Worm (Caenorhabditis elegans) whole organism, L2 larva: Measurements from ENCODE around the gene K12H6.12.

Source experiments
- C34F6.9 ChIP-seq: fragments of 150-350 bp; optimal IDR thresholded peaks from 2 replicates; lab custom pipeline; 2014; ENCODE audit warnings: missing biosample characterization, missing genetic modification characterization
- F13H6.1 ChIP-seq: sonication (generic microtip); optimal IDR thresholded peaks from 2 replicates; lab custom pipeline; 2016; ENCODE audit warnings: missing genetic modification characterization, missing compliant biosample characterization
- R02D3.7 ChIP-seq: fragments of 150-350 bp; optimal IDR thresholded peaks from 2 replicates; lab custom pipeline; 2014; ENCODE audit warnings: missing biosample characterization, missing genetic modification characterization
- Y55F3AM.14 ChIP-seq: fragments of 200-800 bp; sonication (Bioruptor generic); optimal IDR thresholded peaks from 2 replicates; lab custom pipeline; 2018; ENCODE audit warnings: mild to moderate bottlenecking, missing genetic modification characterization, missing compliant biosample characterization
- ZK546.5 ChIP-seq: sonication (generic microtip); optimal IDR thresholded peaks from 2 replicates; lab custom pipeline; 2017; ENCODE audit warnings: missing biosample characterization, missing genetic modification characterization
- aly-2 ChIP-seq: fragments of 150-350 bp; optimal IDR thresholded peaks from 2 replicates; lab custom pipeline; 2014; ENCODE audit warnings: missing biosample characterization, missing genetic modification characterization
- ama-1 ChIP-seq: fragments of 150-350 bp; optimal IDR thresholded peaks from 2 replicates; lab custom pipeline; 2018; ENCODE audit warnings: inconsistent platforms
- blmp-1 ChIP-seq: sonication (generic microtip); optimal IDR thresholded peaks from 2 replicates; lab custom pipeline; 2017; ENCODE audit warnings: missing genetic modification characterization, mild to moderate bottlenecking, missing compliant biosample characterization, antibody characterized with exemption, moderate library complexity; ENCODE audit not compliant: insufficient read depth
- crh-2 ChIP-seq: sonication (generic microtip); optimal IDR thresholded peaks from 2 replicates; lab custom pipeline; 2017; ENCODE audit warnings: missing biosample characterization, missing genetic modification characterization
- dmd-4 ChIP-seq: sonication (generic microtip); optimal IDR thresholded peaks from 2 replicates; lab custom pipeline; 2017; ENCODE audit warnings: missing biosample characterization, missing genetic modification characterization
- egl-27 ChIP-seq: sonication (generic microtip); optimal IDR thresholded peaks from 3 replicates; lab custom pipeline; 2017; ENCODE audit warnings: missing biosample characterization, missing genetic modification reagents, missing genetic modification characterization
- elt-1 ChIP-seq: fragments of 150-350 bp; optimal IDR thresholded peaks from 2 replicates; lab custom pipeline; 2014; ENCODE audit warnings: missing biosample characterization, missing genetic modification characterization
- elt-3 ChIP-seq: sonication (generic microtip); optimal IDR thresholded peaks from 2 replicates; lab custom pipeline; 2017; ENCODE audit warnings: missing biosample characterization, missing genetic modification characterization
- gmeb-1 ChIP-seq: fragments of 150-350 bp; optimal IDR thresholded peaks from 2 replicates; lab custom pipeline; 2014; ENCODE audit warnings: missing biosample characterization, missing genetic modification characterization
- lin-11 ChIP-seq: fragments of 150-350 bp; sonication (generic microtip); optimal IDR thresholded peaks from 2 replicates; lab custom pipeline; 2014; ENCODE audit warnings: missing biosample characterization, missing genetic modification characterization, inconsistent platforms, mixed read lengths
- lin-13 ChIP-seq: fragments of 150-350 bp; optimal IDR thresholded peaks from 2 replicates; lab custom pipeline; 2014; ENCODE audit warnings: missing biosample characterization, missing genetic modification reagents, missing genetic modification characterization
- lin-39 ChIP-seq: fragments of 150-350 bp; optimal IDR thresholded peaks from 2 replicates; lab custom pipeline; 2014; ENCODE audit warnings: missing biosample characterization, missing genetic modification reagents, missing genetic modification characterization
- lsy-2 ChIP-seq, 2 experiments: fragments of 150-350 bp in 1 of 2; sonication (generic microtip) in 1 of 2; optimal IDR thresholded peaks; 2 replicates each; lab custom pipeline; 2014 to 2017; ENCODE audit warnings: missing biosample characterization in 2 of 2, missing genetic modification characterization in 2 of 2
- mab-5 ChIP-seq: fragments of 150-350 bp; optimal IDR thresholded peaks from 2 replicates; lab custom pipeline; 2014; ENCODE audit warnings: missing biosample characterization, missing genetic modification characterization
- mbf-1 ChIP-seq: sonication (generic microtip); optimal IDR thresholded peaks from 2 replicates; lab custom pipeline; 2017; ENCODE audit warnings: missing biosample characterization, missing genetic modification characterization
- mdl-1 ChIP-seq, 2 experiments: fragments of 150-350 bp in 1 of 2; sonication (generic microtip) in 1 of 2; optimal IDR thresholded peaks; 2 replicates each; lab custom pipeline; 2017; ENCODE audit warnings: missing biosample characterization in 2 of 2, missing genetic modification characterization in 2 of 2
- nhr-10 ChIP-seq: sonication (generic microtip); optimal IDR thresholded peaks from 2 replicates; lab custom pipeline; 2017; ENCODE audit warnings: missing biosample characterization, missing genetic modification characterization
- nhr-11 ChIP-seq: fragments of 150-350 bp; optimal IDR thresholded peaks from 2 replicates; lab custom pipeline; 2014; ENCODE audit warnings: missing biosample characterization, missing genetic modification characterization
- nhr-12 ChIP-seq: fragments of 150-350 bp; optimal IDR thresholded peaks from 2 replicates; lab custom pipeline; 2014; ENCODE audit warnings: missing biosample characterization, missing genetic modification characterization
- nhr-129 ChIP-seq: fragments of 150-350 bp; optimal IDR thresholded peaks from 2 replicates; lab custom pipeline; 2014; ENCODE audit warnings: missing biosample characterization, missing genetic modification characterization
- nhr-21 ChIP-seq: fragments of 150-350 bp; optimal IDR thresholded peaks from 2 replicates; lab custom pipeline; 2014; ENCODE audit warnings: missing biosample characterization, missing genetic modification characterization
- nhr-23 ChIP-seq: fragments of 150-350 bp; optimal IDR thresholded peaks from 2 replicates; lab custom pipeline; 2014; ENCODE audit warnings: missing biosample characterization, missing genetic modification reagents, missing genetic modification characterization
- nhr-25 ChIP-seq: fragments of 150-350 bp; sonication (generic microtip); optimal IDR thresholded peaks from 3 replicates; lab custom pipeline; 2014; ENCODE audit warnings: missing biosample characterization, missing genetic modification characterization
- nhr-6 ChIP-seq: fragments of 150-350 bp; optimal IDR thresholded peaks from 2 replicates; lab custom pipeline; 2014; ENCODE audit warnings: missing biosample characterization, missing genetic modification characterization
- nhr-77 ChIP-seq: fragments of 150-350 bp; optimal IDR thresholded peaks from 2 replicates; lab custom pipeline; 2014; ENCODE audit warnings: missing biosample characterization, missing genetic modification characterization
- peb-1 ChIP-seq: fragments of 150-350 bp; optimal IDR thresholded peaks from 2 replicates; lab custom pipeline; 2014; ENCODE audit warnings: missing biosample characterization, missing genetic modification characterization
- sem-4 ChIP-seq: fragments of 150-350 bp; optimal IDR thresholded peaks from 2 replicates; lab custom pipeline; 2014; ENCODE audit warnings: missing biosample characterization, missing genetic modification reagents, missing genetic modification characterization
- skn-1 ChIP-seq: sonication (generic microtip); optimal IDR thresholded peaks from 2 replicates; lab custom pipeline; 2017; ENCODE audit warnings: missing biosample characterization, missing genetic modification characterization
- sma-3 ChIP-seq: sonication (generic microtip); optimal IDR thresholded peaks from 2 replicates; lab custom pipeline; 2016; ENCODE audit warnings: missing genetic modification reagents, missing genetic modification characterization, missing compliant biosample characterization
- sma-9 ChIP-seq, 2 experiments: fragments of 150-350 bp in 1 of 2; sonication (generic microtip) in 1 of 2; optimal IDR thresholded peaks; 2 replicates each; lab custom pipeline; 2014 to 2016; ENCODE audit warnings: missing genetic modification characterization in 2 of 2, mild to moderate bottlenecking in 1 of 2, missing biosample characterization in 1 of 2, missing compliant biosample characterization in 1 of 2, missing genetic modification reagents in 1 of 2, moderate library complexity in 1 of 2
- snpc-4 ChIP-seq: fragments of 150-350 bp; optimal IDR thresholded peaks from 2 replicates; lab custom pipeline; 2014; ENCODE audit warnings: missing biosample characterization, missing genetic modification characterization
- unc-39 ChIP-seq: fragments of 150-350 bp; optimal IDR thresholded peaks from 2 replicates; lab custom pipeline; 2014; ENCODE audit warnings: missing biosample characterization, missing genetic modification characterization
- unc-55 ChIP-seq: fragments of 150-350 bp; sonication (generic microtip); optimal IDR thresholded peaks from 3 replicates; lab custom pipeline; 2014; ENCODE audit warnings: missing biosample characterization, missing genetic modification reagents, missing genetic modification characterization
- ztf-1 ChIP-seq: fragments of 200-800 bp; sonication (Bioruptor generic); conservative IDR thresholded peaks from 2 replicates; pipeline ENCODE4 v1.3.6; 2022; ENCODE audit warnings: missing genetic modification characterization, missing compliant biosample characterization
- ztf-4 ChIP-seq: fragments of 150-350 bp; optimal IDR thresholded peaks from 2 replicates; lab custom pipeline; 2014; ENCODE audit warnings: missing biosample characterization, missing genetic modification characterization

Gene K12H6.12

DNA sequence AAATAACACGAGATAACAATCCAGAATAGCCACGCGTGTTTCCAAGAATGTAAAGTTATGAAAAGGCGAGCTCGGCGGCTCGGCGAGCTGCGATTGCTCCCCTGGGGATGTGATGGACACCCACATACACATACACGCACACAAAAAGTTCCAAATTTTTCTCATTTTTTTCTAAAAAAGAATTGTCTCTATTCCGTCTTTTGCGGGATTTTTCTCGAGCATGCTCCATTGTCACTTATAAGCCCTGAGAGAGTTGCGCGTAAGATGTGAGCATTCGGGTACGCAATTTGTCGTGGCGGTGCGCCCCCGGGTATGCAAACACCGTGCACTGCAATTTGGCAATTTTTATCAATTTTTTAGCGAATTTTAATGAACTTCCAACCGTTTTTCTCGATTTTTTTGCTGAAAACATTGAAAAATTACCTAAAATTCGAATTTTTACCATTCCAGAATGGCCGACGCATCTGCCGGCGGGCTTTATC is 20.9 kb upstream of the K12H6.12 start, which contains the start of the genes F08D12.12 and srpa-72:
Gene F08D12.12, minus strand, starts transcription at position 51 of the 482 bp plus-strand sequence.
Gene srpa-72, plus strand, starts transcription at position 451 of the 482 bp plus-strand sequence.
- TF ChIP-seq nhr-129 (tag; lab: Kevin White, UChicago) (peak; percentile 41), ZK546.5 (no peak), mab-5 (tag; lab: Kevin White, UChicago) (peak; percentile 7), gmeb-1 (tag; lab: Kevin White, UChicago) (no peak), elt-1 (tag; lab: Kevin White, UChicago) (no peak), sem-4 (tag; lab: Kevin White, UChicago) (no peak), lin-13 (GFP tag; lab: Kevin White, UChicago) (no peak), ztf-4 (no peak), lin-11 (tag; lab: Kevin White, UChicago) (peak; percentile 0), dmd-4 (tag; lab: Kevin White, UChicago) (no peak), nhr-12 (tag; lab: Kevin White, UChicago) (no peak), C34F6.9 (tag; lab: Kevin White, UChicago) (peak; percentile 33), peb-1 (no peak), lsy-2 (tag; optimal IDR thresholded peaks at IDR 0.05; lab: Kevin White, UChicago) (peak; percentile 24 to 60), nhr-25 (tag; lab: Kevin White, UChicago) (no peak), egl-27 (tag; lab: Kevin White, UChicago) (no peak), nhr-23 (tag; lab: Kevin White, UChicago) (no peak), aly-2 (tag; lab: Kevin White, UChicago) (no peak), sma-3 (GFP tag; lab: Kevin White, UChicago) (peak; percentile 29), nhr-11 (tag; lab: Kevin White, UChicago) (no peak), Y55F3AM.14 (GFP tag; lab: Kevin White, UChicago) (no peak), mdl-1 (tag; optimal IDR thresholded peaks at IDR 0.05; lab: Kevin White, UChicago) (peak in 1 of 2 experiments; percentile 39), skn-1 (tag; lab: Kevin White, UChicago) (no peak), mbf-1 (no peak), F13H6.1 (tag; lab: Kevin White, UChicago) (peak; percentile 24), unc-39 (tag; lab: Kevin White, UChicago) (no peak), unc-55 (GFP tag; lab: Kevin White, UChicago) (peak; percentile 57), blmp-1 (no peak), nhr-10 (tag; lab: Kevin White, UChicago) (no peak), elt-3 (tag; lab: Kevin White, UChicago) (no peak), ama-1 (lab: Kevin White, UChicago) (no peak), nhr-6 (no peak)

DNA sequence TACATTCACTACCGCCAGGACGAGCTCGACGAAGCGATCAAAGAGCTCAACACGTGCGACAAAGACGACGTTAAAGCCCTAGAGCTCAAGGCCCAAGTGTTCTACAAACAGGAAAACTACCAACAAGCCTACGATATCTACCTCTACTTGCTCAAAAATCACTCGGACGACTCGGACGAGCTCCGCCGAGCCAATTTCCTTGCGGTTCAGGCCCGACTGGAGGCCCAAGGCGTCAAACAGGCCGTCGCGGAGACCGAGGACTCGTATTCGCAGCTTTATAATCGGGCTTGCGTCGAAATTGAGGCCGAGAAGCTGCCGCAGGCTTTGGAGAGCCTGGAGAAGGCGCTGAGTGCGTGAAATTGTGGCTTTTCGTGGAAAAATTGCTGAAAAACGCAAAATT is 20.1 kb upstream of the K12H6.12 start:
- TF ChIP-seq R02D3.7 (tag; lab: Kevin White, UChicago), result no peak
- TF ChIP-seq egl-27 (tag; lab: Kevin White, UChicago), result no peak
- TF ChIP-seq nhr-23 (tag; lab: Kevin White, UChicago), result no peak
- TF ChIP-seq snpc-4, result no peak
- no peak for TF ChIP-seq blmp-1
- no peak for TF ChIP-seq sma-3 (GFP tag; lab: Kevin White, UChicago)
- TF ChIP-seq lsy-2 (tag; optimal IDR thresholded peaks at IDR 0.05; lab: Kevin White, UChicago), result no peak
- TF ChIP-seq unc-39 (tag; lab: Kevin White, UChicago), result no peak
- no peak for TF ChIP-seq F13H6.1 (tag; lab: Kevin White, UChicago)
- TF ChIP-seq sma-9 (GFP tag; optimal IDR thresholded peaks at IDR 0.05; lab: Kevin White, UChicago), result no peak
- TF ChIP-seq sma-9 (tag; optimal IDR thresholded peaks at IDR 0.05; lab: Kevin White, UChicago), result no peak
- TF ChIP-seq nhr-21, result no peak
- TF ChIP-seq lin-39 (tag; lab: Kevin White, UChicago), result no peak
- TF ChIP-seq nhr-10 (tag; lab: Kevin White, UChicago), result no peak
- TF ChIP-seq ztf-1 (GFP tag; lab: Robert Waterston, UW), result no peak
- no peak for TF ChIP-seq dmd-4 (tag; lab: Kevin White, UChicago)
- TF ChIP-seq sem-4 (tag; lab: Kevin White, UChicago), result no peak
- no peak for TF ChIP-seq nhr-11 (tag; lab: Kevin White, UChicago)
- no peak for TF ChIP-seq crh-2 (tag; lab: Kevin White, UChicago)
- TF ChIP-seq nhr-77, result no peak
- TF ChIP-seq, all 48 proteins: peak for 0
